Worm (Caenorhabditis elegans) whole organism, late embryonic: ENCODE results near the gene meg-4.
"Not testable (repeated sequence)": the region's sequence is repeated elsewhere in the genome, so short reads cannot be mapped to it uniquely, and the experiment has no call there.

Experiments used
- C38D4.7 ChIP-seq: fragments of 200-800 bp; sonication (Bioruptor generic); optimal IDR thresholded peaks from 2 replicates; lab custom pipeline; 2018; ENCODE audit warnings: mild to moderate bottlenecking, missing genetic modification characterization, moderate library complexity, missing compliant biosample characterization
- K02D7.2 ChIP-seq: sonication (generic microtip); optimal IDR thresholded peaks from 2 replicates; lab custom pipeline; 2017; ENCODE audit warnings: mild to moderate bottlenecking, missing genetic modification characterization, missing compliant biosample characterization
- K09A11.1 ChIP-seq: sonication (generic microtip); optimal IDR thresholded peaks from 2 replicates; lab custom pipeline; 2017; ENCODE audit warnings: antibody characterized with exemption, mild to moderate bottlenecking, missing genetic modification characterization, missing compliant biosample characterization; ENCODE audit not compliant: insufficient read depth
- Y22D7AL.16 ChIP-seq: sonication (generic microtip); optimal IDR thresholded peaks from 2 replicates; lab custom pipeline; 2016; ENCODE audit warnings: missing genetic modification characterization, missing compliant biosample characterization
- ceh-14 ChIP-seq: sonication (generic microtip); optimal IDR thresholded peaks from 2 replicates; lab custom pipeline; 2016; ENCODE audit warnings: missing genotype, missing genetic modification characterization, missing compliant biosample characterization
- ceh-18 ChIP-seq: sonication (generic microtip); optimal IDR thresholded peaks from 2 replicates; lab custom pipeline; 2016; ENCODE audit warnings: missing genetic modification characterization, missing compliant biosample characterization
- ceh-19 ChIP-seq: fragments of 200-800 bp; sonication (Bioruptor generic); optimal IDR thresholded peaks from 2 replicates; lab custom pipeline; 2018; ENCODE audit warnings: mild to moderate bottlenecking, missing genetic modification characterization, missing compliant biosample characterization
- ceh-24 ChIP-seq: sonication (generic microtip); optimal IDR thresholded peaks from 2 replicates; lab custom pipeline; 2016; ENCODE audit warnings: mild to moderate bottlenecking, missing genetic modification characterization, missing compliant biosample characterization
- ceh-30 ChIP-seq: fragments of 150-350 bp; optimal IDR thresholded peaks from 2 replicates; lab custom pipeline; 2014; ENCODE audit warnings: missing biosample characterization, missing genetic modification characterization
- ceh-45 ChIP-seq: fragments of 200-800 bp; sonication (Bioruptor generic); IDR thresholded peaks from 2 replicates; pipeline ENCODE4 v1.3.6; 2022; ENCODE audit warnings: missing genetic modification reagents, missing genetic modification characterization, missing compliant biosample characterization
- ceh-48 ChIP-seq: sonication (generic microtip); optimal IDR thresholded peaks from 2 replicates; lab custom pipeline; 2016; ENCODE audit warnings: missing genetic modification characterization, inconsistent platforms, missing compliant biosample characterization
- ceh-9 ChIP-seq: sonication (generic microtip); optimal IDR thresholded peaks from 2 replicates; lab custom pipeline; 2016; ENCODE audit warnings: mild to moderate bottlenecking, missing genetic modification characterization, inconsistent platforms, missing compliant biosample characterization
- elt-2 ChIP-seq: sonication (generic microtip); optimal IDR thresholded peaks from 2 replicates; lab custom pipeline; 2016; ENCODE audit warnings: missing genetic modification reagents, missing genetic modification characterization, missing compliant biosample characterization
- elt-4 ChIP-seq: sonication (generic microtip); optimal IDR thresholded peaks from 2 replicates; lab custom pipeline; 2016; ENCODE audit warnings: missing genetic modification characterization, missing compliant biosample characterization
- fkh-6 ChIP-seq: sonication (generic microtip); optimal IDR thresholded peaks from 2 replicates; lab custom pipeline; 2016; ENCODE audit warnings: missing genetic modification characterization, missing compliant biosample characterization
- hlh-13 ChIP-seq: fragments of 200-800 bp; sonication (Bioruptor generic); optimal IDR thresholded peaks from 2 replicates; lab custom pipeline; 2018; ENCODE audit warnings: mild to moderate bottlenecking, missing genetic modification characterization, missing compliant biosample characterization
- hlh-15 ChIP-seq: sonication (generic microtip); optimal IDR thresholded peaks from 2 replicates; lab custom pipeline; 2016; ENCODE audit warnings: missing genetic modification characterization, missing compliant biosample characterization
- hlh-30 ChIP-seq: sonication (generic microtip); optimal IDR thresholded peaks from 2 replicates; lab custom pipeline; 2017; ENCODE audit warnings: antibody characterized with exemption, missing genetic modification characterization, missing compliant biosample characterization; ENCODE audit not compliant: insufficient read depth
- hlh-8 ChIP-seq: sonication (generic microtip); optimal IDR thresholded peaks from 2 replicates; lab custom pipeline; 2016; ENCODE audit warnings: missing genotype, missing genetic modification characterization, missing compliant biosample characterization
- lim-6 ChIP-seq: sonication (generic microtip); optimal IDR thresholded peaks from 2 replicates; lab custom pipeline; 2016; ENCODE audit warnings: missing genetic modification characterization, missing compliant biosample characterization
- madf-2 ChIP-seq: sonication (generic microtip); optimal IDR thresholded peaks from 2 replicates; lab custom pipeline; 2017; ENCODE audit warnings: missing genetic modification characterization, missing compliant biosample characterization
- nhr-11 ChIP-seq: fragments of 150-350 bp; optimal IDR thresholded peaks from 2 replicates; lab custom pipeline; 2014; ENCODE audit warnings: missing biosample characterization, missing genetic modification characterization
- odd-2 ChIP-seq: sonication (generic microtip); optimal IDR thresholded peaks from 2 replicates; lab custom pipeline; 2017; ENCODE audit warnings: antibody characterized with exemption, mild to moderate bottlenecking, missing genetic modification characterization, missing compliant biosample characterization
- pag-3 ChIP-seq: sonication (generic microtip); optimal IDR thresholded peaks from 2 replicates; lab custom pipeline; 2016; ENCODE audit warnings: missing compliant biosample characterization, missing genetic modification characterization, borderline replicate concordance
- pat-9 ChIP-seq: fragments of 200-800 bp; sonication (Bioruptor generic); optimal IDR thresholded peaks from 2 replicates; lab custom pipeline; 2018; ENCODE audit warnings: mild to moderate bottlenecking, missing genetic modification characterization, moderate library complexity, missing compliant biosample characterization
- pax-1 ChIP-seq: fragments of 150-350 bp; optimal IDR thresholded peaks from 2 replicates; lab custom pipeline; 2014; ENCODE audit warnings: missing biosample characterization, missing genetic modification characterization
- pha-2 ChIP-seq: sonication (generic microtip); optimal IDR thresholded peaks from 2 replicates; lab custom pipeline; 2017; ENCODE audit warnings: mild to moderate bottlenecking, missing genetic modification characterization, missing compliant biosample characterization
- pha-4 ChIP-seq: fragments of 150-350 bp; optimal IDR thresholded peaks from 2 replicates; lab custom pipeline; 2018; ENCODE audit warnings: missing biosample characterization, missing genetic modification reagents, missing genetic modification characterization
- sdc-2 ChIP-seq: sonication (generic microtip); optimal IDR thresholded peaks from 2 replicates; lab custom pipeline; 2016; ENCODE audit warnings: missing genotype, missing genetic modification characterization, missing compliant biosample characterization
- tbx-2 ChIP-seq: sonication (generic microtip); optimal IDR thresholded peaks from 2 replicates; lab custom pipeline; 2016; ENCODE audit warnings: missing genetic modification characterization, missing compliant biosample characterization
- tbx-7 ChIP-seq: sonication (generic microtip); optimal IDR thresholded peaks from 2 replicates; lab custom pipeline; 2016; ENCODE audit warnings: missing genotype, missing genetic modification characterization, missing compliant biosample characterization
- unc-3 ChIP-seq, 2 experiments: fragments of 200-800 bp in 1 of 2; sonication (Bioruptor generic) in 1 of 2; sonication (generic microtip) in 1 of 2; conservative IDR thresholded peaks in 1 of 2; optimal IDR thresholded peaks in 1 of 2; 2 replicates each; pipeline versions ENCODE4 v1.3.6 to Lab custom; 2016 to 2022; ENCODE audit warnings: missing compliant biosample characterization in 2 of 2, missing genetic modification characterization in 2 of 2, missing genetic modification reagents in 1 of 2
- unc-42 ChIP-seq: sonication (generic microtip); optimal IDR thresholded peaks from 2 replicates; lab custom pipeline; 2016; ENCODE audit warnings: missing genotype, missing genetic modification characterization, missing compliant biosample characterization
- unc-86 ChIP-seq: sonication (generic microtip); optimal IDR thresholded peaks from 2 replicates; lab custom pipeline; 2016; ENCODE audit warnings: missing genetic modification characterization, missing compliant biosample characterization
- ztf-16 ChIP-seq: sonication (generic microtip); optimal IDR thresholded peaks from 2 replicates; lab custom pipeline; 2017; ENCODE audit warnings: missing genetic modification characterization, missing compliant biosample characterization

Gene meg-4

ce11 chrX:1687079-1687478 is 4.3 kb downstream of the meg-4 start, which contains the start of gene C36C9.11:
Gene C36C9.11 (plus strand): TSS chrX:1687379.
- not testable (repeated sequence) for TF ChIP-seq pha-4; ceh-14 (tag; lab: Kevin White, UChicago); elt-2 (tag; lab: Kevin White, UChicago)

ce11 chrX:1689996-1690395 is 7.2 kb downstream of the meg-4 start, which contains the start of gene C36C9.12:
Gene C36C9.12 (minus strand): TSS chrX:1690096.
- TF ChIP-seq hlh-30, unc-86, fkh-6 (tag; lab: Kevin White, UChicago): not testable (repeated sequence)

ce11 chrX:1690894-1691293 is 8.1 kb downstream of the meg-4 start, which contains the start of gene C36C9.6:
Gene C36C9.6 (minus strand): TSS chrX:1690994.
- TF ChIP-seq pha-2 (tag; lab: Kevin White, UChicago); unc-3 (GFP tag; conservative IDR thresholded peaks at IDR 0.05; lab: Robert Waterston, UW); unc-3 (tag; optimal IDR thresholded peaks at IDR 0.05; lab: Kevin White, UChicago); hlh-8 (tag; lab: Kevin White, UChicago): not testable (repeated sequence)

- TF ChIP-seq sdc-2, pax-1, Y22D7AL.16 (tag; lab: Kevin White, UChicago): not testable (repeated sequence)
Observed at ce11 chrX:1696879-1697278, 14.1 kb downstream of the meg-4 start, which contains the start of gene C36C9.4. Gene C36C9.4 (minus strand): TSS chrX:1696979.

ce11 chrX:1698476-1698875 is 15.7 kb downstream of the meg-4 start:
- no peak for TF ChIP-seq pag-3 (tag; lab: Kevin White, UChicago)
- TF ChIP-seq hlh-15 (tag; lab: Kevin White, UChicago): no peak
- no peak for TF ChIP-seq ceh-19
- TF ChIP-seq ceh-45 (GFP tag; lab: Robert Waterston, UW): no peak
- no peak for TF ChIP-seq hlh-13
- TF ChIP-seq C38D4.7 (GFP tag; lab: Kevin White, UChicago): no peak
- no peak for TF ChIP-seq lim-6
- no peak for TF ChIP-seq unc-42 (tag; lab: Kevin White, UChicago)
- no peak for TF ChIP-seq K02D7.2
- TF ChIP-seq tbx-2: no peak
- no peak for TF ChIP-seq ceh-30 (tag; lab: Kevin White, UChicago)
- TF ChIP-seq pax-1 (tag; lab: Kevin White, UChicago): no peak
- no peak for TF ChIP-seq odd-2 (tag; lab: Kevin White, UChicago)
- no peak for TF ChIP-seq ztf-16 (tag; lab: Kevin White, UChicago)
- TF ChIP-seq ceh-24 (tag; lab: Kevin White, UChicago): no peak

- no peak for TF ChIP-seq elt-2 (tag; lab: Kevin White, UChicago)
- peak; percentile 60 for TF ChIP-seq elt-4 (tag; lab: Kevin White, UChicago)
Observed at ce11 chrX:1703049-1703448, 20.3 kb downstream of the meg-4 start.

- TF ChIP-seq C38D4.7 (GFP tag; lab: Kevin White, UChicago): no peak
- no peak for TF ChIP-seq pax-1 (tag; lab: Kevin White, UChicago)
- TF ChIP-seq madf-2: no peak
- no peak for TF ChIP-seq pha-4
- no peak for TF ChIP-seq ceh-14 (tag; lab: Kevin White, UChicago)
- TF ChIP-seq hlh-15 (tag; lab: Kevin White, UChicago): no peak
- TF ChIP-seq unc-42 (tag; lab: Kevin White, UChicago): no peak
- TF ChIP-seq ceh-9 (tag; lab: Kevin White, UChicago): no peak
- TF ChIP-seq ceh-45 (GFP tag; lab: Robert Waterston, UW): no peak
- no peak for TF ChIP-seq pat-9
- no peak for TF ChIP-seq ceh-18 (tag; lab: Kevin White, UChicago)
- TF ChIP-seq ceh-48 (tag; lab: Kevin White, UChicago): no peak
- TF ChIP-seq K09A11.1 (tag; lab: Kevin White, UChicago): no peak
- TF ChIP-seq nhr-11 (tag; lab: Kevin White, UChicago): no peak
- no peak for TF ChIP-seq tbx-7 (tag; lab: Kevin White, UChicago)
Observed at ce11 chrX:1703840-1704239, 21.1 kb downstream of the meg-4 start, which contains the start of gene C36C9.5. Gene C36C9.5 (minus strand): TSS chrX:1703940.
